Fruit fly (Drosophila melanogaster): ENCODE data around the gene CG16956.

Gene CG16956

dm6 chr2L:13370762-13371161 lies 43.6 kb downstream of the CG16956 start, which contains the start of gene ND-B22:
ND-B22 (minus strand) TSS chr2L:13371110.
- TF ChIP-seq CG15710 (tag; optimal IDR thresholded peaks at IDR 0.05) (peak; percentile 17), CG13204 (GFP tag; optimal IDR thresholded peaks at IDR 0.05) (no peak), Snoo (tag; optimal IDR thresholded peaks at IDR 0.05) (peak; percentile 38)

DNA sequence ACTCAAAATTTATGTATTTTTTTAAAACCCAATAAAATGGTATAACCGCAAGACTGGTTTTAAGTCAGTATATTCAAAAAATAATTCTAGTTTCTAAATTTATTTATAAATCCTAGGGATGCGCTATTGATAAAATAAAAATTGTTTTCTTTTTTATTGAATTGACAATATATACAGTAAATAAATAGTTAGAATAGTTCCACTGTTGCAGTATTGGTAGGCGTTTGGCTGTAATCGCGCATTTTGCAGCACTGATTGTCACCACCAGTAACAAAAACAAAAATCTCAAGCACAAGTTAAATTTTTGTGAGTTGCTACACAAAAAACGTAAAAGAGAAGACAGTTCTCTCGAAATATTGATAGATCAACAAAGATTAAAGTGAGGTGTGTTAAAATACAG lies 45.4 kb downstream of the CG16956 start, which contains the start of gene CG31855:
TSS of gene CG31855 (plus strand) at position 265 of the 400 bp plus-strand sequence.
- TF ChIP-seq Ets98B (GFP tag; IDR thresholded peaks at IDR 0.05) (peak; percentile 83), Pif1A (GFP tag; optimal IDR thresholded peaks at IDR 0.05) (peak; percentile 84), CG9948 (tag; optimal IDR thresholded peaks at IDR 0.05) (peak; percentile 39), CG32121 (GFP tag; IDR thresholded peaks at IDR 0.05) (peak; percentile 59), CG15710 (tag; optimal IDR thresholded peaks at IDR 0.05) (peak; percentile 76), CG4496 (GFP tag; IDR thresholded peaks at IDR 0.05) (peak; percentile 58; the same call in 2 of the 3 replicates), CG17806 (tag; optimal IDR thresholded peaks at IDR 0.05) (peak; percentile 65), CG8301 (tag; optimal IDR thresholded peaks at IDR 0.05) (peak; percentile 65), CG12605 (GFP tag; IDR thresholded peaks at IDR 0.05) (peak; percentile 63), CG13204 (GFP tag; optimal IDR thresholded peaks at IDR 0.05) (no peak), rn (GFP tag; IDR thresholded peaks at IDR 0.05) (peak; percentile 41; the same call in 1 of the 2 replicates), Pif1B (GFP tag; optimal IDR thresholded peaks at IDR 0.05) (peak; percentile 71), CG10348 (GFP tag; IDR thresholded peaks at IDR 0.05) (no peak), D1 (tag; optimal IDR thresholded peaks at IDR 0.05) (peak; percentile 58), CG14655 (GFP tag; optimal IDR thresholded peaks at IDR 0.05) (no peak), fd96Ca (GFP tag; IDR thresholded peaks at IDR 0.05) (no peak; the same call in 2 of the 3 replicates), Snoo (tag; optimal IDR thresholded peaks at IDR 0.05) (peak; percentile 74), EcR (GFP tag; optimal IDR thresholded peaks at IDR 0.05) (no peak), CG8159 (tag; optimal IDR thresholded peaks at IDR 0.05) (peak; percentile 66), CG34367 (tag; optimal IDR thresholded peaks at IDR 0.05) (peak; percentile 59), gl (tag; optimal IDR thresholded peaks at IDR 0.05) (peak; percentile 25)

DNA sequence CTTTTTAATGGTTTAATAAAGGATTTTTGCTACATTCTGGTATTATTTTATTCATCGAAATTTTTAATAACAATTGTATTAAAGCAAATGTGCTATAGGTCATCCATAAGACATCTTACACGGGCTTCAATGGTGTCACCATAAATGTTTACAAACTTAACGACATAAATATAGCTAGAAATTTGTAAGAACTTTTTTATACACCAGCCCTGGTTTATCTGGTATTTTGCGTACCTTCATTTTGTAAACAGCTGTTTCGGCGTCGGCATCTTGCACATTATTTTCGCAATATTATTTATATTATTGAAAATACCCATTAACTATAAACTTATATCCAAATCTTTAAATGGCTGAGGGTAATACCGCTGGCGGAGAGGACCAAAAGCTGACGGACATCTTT lies 47.0 kb downstream of the CG16956 start, which contains the start of gene Tap42:
TSS of gene Tap42 (plus strand) at position 240 of the 400 bp plus-strand sequence.
- no peak for TF ChIP-seq CG12605 (GFP tag; IDR thresholded peaks at IDR 0.05)
- no peak for TF ChIP-seq CG10348 (GFP tag; IDR thresholded peaks at IDR 0.05)
- no peak for TF ChIP-seq CG4496 (GFP tag; IDR thresholded peaks at IDR 0.05)
- no peak for TF ChIP-seq CG15710 (tag; optimal IDR thresholded peaks at IDR 0.05)
- TF ChIP-seq CG8159 (tag; optimal IDR thresholded peaks at IDR 0.05), result no peak
- TF ChIP-seq Pif1A (GFP tag; optimal IDR thresholded peaks at IDR 0.05), result no peak

- no peak for TF ChIP-seq CG17806 (tag; optimal IDR thresholded peaks at IDR 0.05)
- 0 out of 2 replicates have a peak, but pooled peaks have one; percentile 35 for TF ChIP-seq CG32121 (GFP tag; IDR thresholded peaks at IDR 0.05)
- TF ChIP-seq CG10348 (GFP tag; IDR thresholded peaks at IDR 0.05), result no peak
- peak; percentile 3 for TF ChIP-seq Snoo (tag; optimal IDR thresholded peaks at IDR 0.05)
- peak; percentile 44 for TF ChIP-seq CG8159 (tag; optimal IDR thresholded peaks at IDR 0.05)
- 0 out of 2 replicates have a peak, but pooled peaks have one; percentile 13 for TF ChIP-seq rn (GFP tag; IDR thresholded peaks at IDR 0.05)
- peak; percentile 30 for TF ChIP-seq D1 (tag; optimal IDR thresholded peaks at IDR 0.05)
- no peak for TF ChIP-seq fd96Ca (GFP tag; IDR thresholded peaks at IDR 0.05)
- no peak for TF ChIP-seq Pif1A (GFP tag; optimal IDR thresholded peaks at IDR 0.05)
- TF ChIP-seq CG9948 (tag; optimal IDR thresholded peaks at IDR 0.05), result peak; percentile 39
Observed at dm6 chr2L:13366109-13366747, 48.1 kb downstream of the CG16956 start, which contains the start of the genes Nnp-1 and Grx3. Nnp-1 (minus strand) TSS chr2L:13366189. Grx3 (plus strand) TSS chr2L:13366447.
